Worm (Caenorhabditis elegans) whole organism, L4 larva: ENCODE measurements around the gene srd-65.

Source experiments
- T26A8.4 ChIP-seq: fragments of 200-800 bp; sonication (Bioruptor generic); IDR thresholded peaks from 2 replicates; pipeline ENCODE4 v1.3.6; 2022; ENCODE audit warnings: missing genetic modification characterization, missing compliant biosample characterization
- fkh-10 ChIP-seq: fragments of 150-350 bp; optimal IDR thresholded peaks from 2 replicates; lab custom pipeline; 2014; ENCODE audit warnings: missing biosample characterization, missing genetic modification reagents, missing genetic modification characterization

- TF ChIP-seq fkh-10 (GFP tag; lab: Kevin White, UChicago) = no peak
- no peak for TF ChIP-seq T26A8.4 (GFP tag; lab: Robert Waterston, UW)
Measured at ce11 chrIII:2239587-2240144, 15.8 kb upstream of the srd-65 start, which contains the start of gene C39B5.10.
